Worm (Caenorhabditis elegans): Measurements from ENCODE around the gene F44E2.7.

Gene F44E2.7

ce11 chrIII:8797211-8797733, 51.0 kb downstream of the F44E2.7 start:
- TF ChIP-seq ceh-39 (tag; optimal IDR thresholded peaks at IDR 0.05) (no peak), nhr-2 (tag; optimal IDR thresholded peaks at IDR 0.05) (no peak), elt-3 (tag; optimal IDR thresholded peaks at IDR 0.05) (peak; percentile 63), elt-1 (tag; optimal IDR thresholded peaks at IDR 0.05; ENCODE audit: borderline replicate concordance, insufficient read depth) (peak; percentile 1), cnd-1 (tag; optimal IDR thresholded peaks at IDR 0.05) (no peak), lsy-2 (tag; optimal IDR thresholded peaks at IDR 0.05) (peak; percentile 62), ces-1 (GFP tag; optimal IDR thresholded peaks at IDR 0.05) (peak; percentile 48), sem-2 (GFP tag; optimal IDR thresholded peaks at IDR 0.05) (no peak), snpc-4 (tag; optimal IDR thresholded peaks at IDR 0.05) (no peak), M03D4.4 (tag; optimal IDR thresholded peaks at IDR 0.05) (peak; percentile 25), bed-3 (GFP tag; optimal IDR thresholded peaks at IDR 0.05) (no peak), nhr-76 (tag; optimal IDR thresholded peaks at IDR 0.05) (no peak), ceh-83 (GFP tag; optimal IDR thresholded peaks at IDR 0.05) (no peak), lin-32 (GFP tag; optimal IDR thresholded peaks at IDR 0.05) (no peak), sptf-1 (tag; optimal IDR thresholded peaks at IDR 0.05) (no peak), drap-1 (GFP tag; optimal IDR thresholded peaks at IDR 0.05) (peak; percentile 6), ham-2 (GFP tag; optimal IDR thresholded peaks at IDR 0.05) (no peak), mab-5 (tag; optimal IDR thresholded peaks at IDR 0.05) (no peak), blmp-1 (tag; optimal IDR thresholded peaks at IDR 0.05) (no peak)

Measured in whole organism, mixed stage, embryonic.